Fruit fly (Drosophila melanogaster) whole organism, embryonic: Measurements from ENCODE around the gene CG13893.

Experiments used
- Adf1 ChIP-seq: fragments of 200-800 bp; sonication (Bioruptor generic); IDR thresholded peaks from 2 replicates; pipeline ENCODE4 v1.3.6; 2022; ENCODE audit warnings: missing biosample characterization, missing genetic modification characterization
- Aef1 ChIP-seq: fragments of 200-800 bp; sonication (Bioruptor generic); IDR thresholded peaks from 3 replicates; pipeline ENCODE4 v1.3.6; 2022; ENCODE audit warnings: missing biosample characterization, missing genetic modification characterization
- Atf6 ChIP-seq: fragments of 200-800 bp; sonication (Bioruptor generic); IDR thresholded peaks from 2 replicates; pipeline ENCODE4 v1.3.6; 2022; ENCODE audit warnings: missing biosample characterization, missing genetic modification characterization
- BEAF-32 ChIP-seq: fragments of 200-800 bp; sonication (Bioruptor generic); optimal IDR thresholded peaks from 3 replicates; lab custom pipeline; 2017; ENCODE audit warnings: missing biosample characterization, missing genetic modification characterization, mild to moderate bottlenecking, moderate library complexity, missing genetic modification reagents
- CG10274 ChIP-seq: fragments of 200-800 bp; sonication (Bioruptor generic); optimal IDR thresholded peaks from 3 replicates; lab custom pipeline; 2017; ENCODE audit warnings: missing biosample characterization, mild to moderate bottlenecking, missing genetic modification characterization
- CG10321 ChIP-seq: fragments of 200-800 bp; sonication (Bioruptor generic); IDR thresholded peaks from 2 replicates; pipeline ENCODE4 v1.3.6; 2022; ENCODE audit warnings: missing biosample characterization, missing genetic modification characterization
- CG12104 ChIP-seq: fragments of 200-800 bp; sonication (Bioruptor generic); optimal IDR thresholded peaks from 3 replicates; lab custom pipeline; 2016; ENCODE audit warnings: missing biosample characterization, missing genetic modification characterization
- CG12155 ChIP-seq: fragments of 200-800 bp; sonication (Bioruptor generic); optimal IDR thresholded peaks from 3 replicates; lab custom pipeline; 2016; ENCODE audit warnings: missing biosample characterization, missing genetic modification characterization
- CG12769 ChIP-seq: fragments of 200-800 bp; sonication (Bioruptor generic); optimal IDR thresholded peaks from 2 replicates; lab custom pipeline; 2019; ENCODE audit warnings: missing biosample characterization, mild to moderate bottlenecking, missing genetic modification characterization, moderate library complexity
- CG16779 ChIP-seq: fragments of 200-800 bp; sonication (Bioruptor generic); IDR thresholded peaks from 2 replicates; pipeline ENCODE4 v1.3.6; 2022; ENCODE audit warnings: missing biosample characterization, missing genetic modification characterization
- CG16813 ChIP-seq: fragments of 200-800 bp; sonication (Bioruptor generic); IDR thresholded peaks from 3 replicates; pipeline ENCODE4 v1.3.6; 2022; ENCODE audit warnings: missing biosample characterization, missing genetic modification characterization; ENCODE audit not compliant: partially characterized antibody
- CG16815 ChIP-seq: fragments of 200-800 bp; sonication (Bioruptor generic); optimal IDR thresholded peaks from 3 replicates; lab custom pipeline; 2017; ENCODE audit warnings: missing biosample characterization, mild to moderate bottlenecking, missing genetic modification characterization
- CG17385 ChIP-seq: fragments of 200-800 bp; sonication (Bioruptor generic); optimal IDR thresholded peaks from 3 replicates; lab custom pipeline; 2018; ENCODE audit warnings: missing biosample characterization, mild to moderate bottlenecking, missing genetic modification characterization
- CG18476 ChIP-seq: fragments of 200-800 bp; sonication (Bioruptor generic); optimal IDR thresholded peaks from 2 replicates; lab custom pipeline; 2016; ENCODE audit warnings: missing biosample characterization, mild to moderate bottlenecking, missing genetic modification characterization
- CG31365 ChIP-seq: fragments of 200-800 bp; sonication (Bioruptor generic); optimal IDR thresholded peaks from 2 replicates; lab custom pipeline; 2018; ENCODE audit warnings: missing biosample characterization, mild to moderate bottlenecking, missing genetic modification characterization
- CG3838 ChIP-seq: fragments of 200-800 bp; sonication (Bioruptor generic); optimal IDR thresholded peaks from 3 replicates; lab custom pipeline; 2016; ENCODE audit warnings: missing biosample characterization, missing genetic modification characterization
- CG6254 ChIP-seq: fragments of 200-800 bp; sonication (Bioruptor generic); optimal IDR thresholded peaks from 3 replicates; lab custom pipeline; 2017; ENCODE audit warnings: mild to moderate bottlenecking, missing biosample characterization, missing genetic modification reagents, missing genetic modification characterization
- CG6689 ChIP-seq: fragments of 200-800 bp; sonication (Bioruptor generic); IDR thresholded peaks from 2 replicates; pipeline ENCODE4 v1.3.6; 2022; ENCODE audit warnings: missing biosample characterization, missing genetic modification characterization
- CG6765 ChIP-seq: fragments of 200-800 bp; sonication (Bioruptor generic); optimal IDR thresholded peaks from 3 replicates; lab custom pipeline; 2017; ENCODE audit warnings: missing biosample characterization, mild to moderate bottlenecking, missing genetic modification characterization
- CG6791 ChIP-seq: fragments of 200-800 bp; sonication (Bioruptor generic); IDR thresholded peaks from 3 replicates; pipeline ENCODE4 v1.3.6; 2022; ENCODE audit warnings: missing biosample characterization, missing genetic modification characterization; ENCODE audit not compliant: partially characterized antibody
- CG6854 ChIP-seq: fragments of 200-800 bp; sonication (Bioruptor generic); optimal IDR thresholded peaks from 3 replicates; lab custom pipeline; 2017; ENCODE audit warnings: missing biosample characterization, mild to moderate bottlenecking, missing genetic modification characterization
- CG8924 ChIP-seq: fragments of 200-800 bp; optimal IDR thresholded peaks from 3 replicates; lab custom pipeline; 2019; ENCODE audit warnings: missing biosample characterization, mild to moderate bottlenecking, missing genetic modification characterization, moderate library complexity
- CG9797 ChIP-seq: fragments of 200-800 bp; sonication (Bioruptor generic); optimal IDR thresholded peaks from 3 replicates; lab custom pipeline; 2018; ENCODE audit warnings: missing biosample characterization, mild to moderate bottlenecking, missing genetic modification characterization
- CTCF ChIP-seq: fragments of 200-800 bp; sonication (Bioruptor generic); optimal IDR thresholded peaks from 2 replicates; lab custom pipeline; 2017; ENCODE audit warnings: missing biosample characterization, mild to moderate bottlenecking, missing genetic modification characterization, moderate library complexity
- D19B ChIP-seq: fragments of 200-800 bp; sonication (Bioruptor generic); optimal IDR thresholded peaks from 2 replicates; lab custom pipeline; 2017; ENCODE audit warnings: missing biosample characterization, mild to moderate bottlenecking, missing genetic modification characterization
- E2f2 ChIP-seq: fragments of 200-800 bp; sonication (Bioruptor generic); IDR thresholded peaks from 2 replicates; pipeline ENCODE4 v1.3.6; 2022; ENCODE audit warnings: missing biosample characterization, missing genetic modification characterization
- ERR ChIP-seq: fragments of 200-800 bp; sonication (Bioruptor generic); optimal IDR thresholded peaks from 2 replicates; lab custom pipeline; 2016; ENCODE audit warnings: missing biosample characterization, missing genetic modification characterization
- Hr51 ChIP-seq, 2 experiments: fragments of 200-800 bp; sonication (Bioruptor generic); optimal IDR thresholded peaks; 2 replicates in 1 of 2; 3 replicates in 1 of 2; lab custom pipeline; 2016 to 2018; ENCODE audit warnings: missing biosample characterization in 2 of 2, missing genetic modification characterization in 2 of 2, mild to moderate bottlenecking in 1 of 2, moderate library complexity in 1 of 2
- MTF-1 ChIP-seq: fragments of 200-800 bp; sonication (Bioruptor generic); optimal IDR thresholded peaks from 2 replicates; lab custom pipeline; 2018; ENCODE audit warnings: missing biosample characterization, mild to moderate bottlenecking, missing genetic modification characterization, borderline replicate concordance
- Rx ChIP-seq: fragments of 200-800 bp; sonication (Bioruptor generic); IDR thresholded peaks from 2 replicates; pipeline ENCODE4 v1.3.6; 2022; ENCODE audit warnings: missing biosample characterization, missing genetic modification characterization
- Scr ChIP-seq: fragments of 200-800 bp; sonication (Bioruptor generic); IDR thresholded peaks from 2 replicates; pipeline ENCODE4 v1.3.6; 2022; ENCODE audit warnings: missing biosample characterization, missing genetic modification characterization; ENCODE audit not compliant: partially characterized antibody
- Sry-β ChIP-seq: fragments of 200-800 bp; sonication (Bioruptor generic); optimal IDR thresholded peaks from 2 replicates; lab custom pipeline; 2018; ENCODE audit warnings: missing biosample characterization, mild to moderate bottlenecking, missing genetic modification characterization, moderate library complexity
- Usf ChIP-seq: fragments of 200-800 bp; sonication (Bioruptor generic); optimal IDR thresholded peaks from 2 replicates; lab custom pipeline; 2017; ENCODE audit warnings: missing genotype, missing biosample characterization, missing genetic modification characterization
- Xrp1 ChIP-seq: fragments of 200-800 bp; sonication (Bioruptor generic); IDR thresholded peaks from 2 replicates; pipeline ENCODE4 v1.3.6; 2022; ENCODE audit warnings: missing biosample characterization, missing genetic modification characterization
- ab ChIP-seq: fragments of 200-800 bp; sonication (Bioruptor generic); optimal IDR thresholded peaks from 2 replicates; lab custom pipeline; 2016; ENCODE audit warnings: missing biosample characterization, missing genetic modification characterization
- bigmax ChIP-seq: fragments of 200-800 bp; sonication (Bioruptor generic); optimal IDR thresholded peaks from 2 replicates; lab custom pipeline; 2018; ENCODE audit warnings: missing biosample characterization, mild to moderate bottlenecking, missing genetic modification characterization
- ewg ChIP-seq: fragments of 200-800 bp; sonication (Bioruptor generic); optimal IDR thresholded peaks from 3 replicates; lab custom pipeline; 2017; ENCODE audit warnings: mild to moderate bottlenecking, missing biosample characterization, missing genetic modification reagents, missing genetic modification characterization
- eyg ChIP-seq: fragments of 200-800 bp; sonication (Bioruptor generic); optimal IDR thresholded peaks from 3 replicates; lab custom pipeline; 2016; ENCODE audit warnings: missing biosample characterization, missing genetic modification characterization
- fd102C ChIP-seq: fragments of 200-800 bp; sonication (Bioruptor generic); optimal IDR thresholded peaks from 2 replicates; lab custom pipeline; 2018; ENCODE audit warnings: missing biosample characterization, mild to moderate bottlenecking, missing genetic modification characterization, moderate library complexity
- fru ChIP-seq: fragments of >200 bp; optimal IDR thresholded peaks from 2 replicates; lab custom pipeline; 2017
- gce ChIP-seq: fragments of 200-800 bp; sonication (Bioruptor generic); IDR thresholded peaks from 3 replicates; pipeline ENCODE4 v1.3.6; 2022; ENCODE audit warnings: missing biosample characterization, missing genetic modification characterization
- gcm ChIP-seq: fragments of 200-800 bp; sonication (Bioruptor generic); optimal IDR thresholded peaks from 2 replicates; lab custom pipeline; 2019; ENCODE audit warnings: missing biosample characterization, mild to moderate bottlenecking, missing genetic modification characterization, moderate library complexity
- mam ChIP-seq: fragments of 200-800 bp; sonication (Bioruptor generic); optimal IDR thresholded peaks from 3 replicates; lab custom pipeline; 2016; ENCODE audit warnings: missing biosample characterization, missing genetic modification characterization
- mirr ChIP-seq: fragments of 200-800 bp; sonication (Bioruptor generic); optimal IDR thresholded peaks from 3 replicates; lab custom pipeline; 2018; ENCODE audit warnings: missing biosample characterization, mild to moderate bottlenecking, missing genetic modification characterization
- nom ChIP-seq: fragments of 200-800 bp; sonication (Bioruptor generic); optimal IDR thresholded peaks from 2 replicates; lab custom pipeline; 2017; ENCODE audit warnings: missing biosample characterization, missing genetic modification characterization, mild to moderate bottlenecking, moderate library complexity, missing genetic modification reagents
- pan ChIP-seq, 4 experiments: fragments of >200 bp in 3 of 4; fragments of 200-800 bp in 1 of 4; sonication (Bioruptor generic) in 1 of 4; optimal IDR thresholded peaks in 3 of 4; IDR thresholded peaks in 1 of 4; 2 replicates each; pipeline versions ENCODE4 v1.3.6 to Lab custom; 2017 to 2022; ENCODE audit warnings: missing biosample characterization in 2 of 4, missing genetic modification characterization in 2 of 4, mixed read lengths in 1 of 4
- repo ChIP-seq: fragments of 200-800 bp; sonication (Bioruptor generic); optimal IDR thresholded peaks from 2 replicates; lab custom pipeline; 2016; ENCODE audit warnings: missing biosample characterization, missing genetic modification characterization
- rib ChIP-seq: fragments of 200-800 bp; sonication (Bioruptor generic); IDR thresholded peaks from 2 replicates; pipeline ENCODE4 v1.3.6; 2022; ENCODE audit warnings: missing biosample characterization, missing genetic modification characterization
- ro ChIP-seq: fragments of 200-800 bp; sonication (Bioruptor generic); IDR thresholded peaks from 2 replicates; pipeline ENCODE4 v1.3.6; 2022; ENCODE audit warnings: missing biosample characterization, missing genetic modification characterization
- run ChIP-seq: fragments of 200-800 bp; sonication (Bioruptor generic); optimal IDR thresholded peaks from 3 replicates; lab custom pipeline; 2018; ENCODE audit warnings: missing biosample characterization, mild to moderate bottlenecking, missing genetic modification characterization
- sug ChIP-seq: fragments of 200-800 bp; optimal IDR thresholded peaks from 2 replicates; lab custom pipeline; 2019; ENCODE audit warnings: missing biosample characterization, mild to moderate bottlenecking, missing genetic modification characterization, moderate library complexity

CG13893 gene

DNA sequence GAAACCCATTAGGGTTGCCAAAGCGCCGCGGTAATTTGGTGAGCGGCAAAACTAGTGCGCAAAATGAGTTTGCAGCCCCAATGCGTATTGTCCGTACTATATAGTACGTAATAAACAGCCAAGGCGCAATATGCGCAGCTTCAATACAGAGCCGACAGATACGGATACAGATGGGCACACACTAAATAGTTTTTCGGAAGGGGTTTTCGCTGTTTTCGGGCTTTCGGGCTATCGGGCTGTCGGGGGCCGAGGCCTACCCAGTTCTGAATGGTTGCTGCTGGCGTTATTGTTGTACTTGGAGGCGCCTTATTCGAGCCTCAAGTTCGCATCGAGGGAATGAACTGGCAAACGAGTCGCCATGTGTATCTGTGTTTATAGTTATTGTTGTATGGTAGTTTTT lies 26.9 kb upstream of the CG13893 start (continued):
- TF ChIP-seq CG6765 (no peak), CG12104 (no peak), mirr (GFP tag; lab: Kevin White, UChicago) (peak; percentile 62), MTF-1 (no peak), CG10321 (GFP tag; lab: Robert Waterston, UW) (no peak), ab (no peak), Xrp1 (GFP tag; lab: Robert Waterston, UW) (no peak), CG6689 (GFP tag; lab: Robert Waterston, UW) (no peak), ERR (no peak), rib (GFP tag; lab: Robert Waterston, UW) (0 out of 2 replicates have a peak, but pooled peaks have one; percentile 19), ro (no peak), CG8924 (tag; lab: Kevin White, UChicago) (no peak), D19B (no peak), sug (peak; percentile 49), CG6791 (GFP tag; lab: Robert Waterston, UW) (no peak), CG31365 (tag; lab: Kevin White, UChicago) (no peak), CG18476 (GFP tag; lab: Kevin White, UChicago) (no peak), Hr51 (GFP tag; optimal IDR thresholded peaks at IDR 0.05; lab: Kevin White, UChicago) (no peak), Usf (no peak), CG9797 (GFP tag; lab: Kevin White, UChicago) (no peak), CG12155 (no peak), fd102C (GFP tag; lab: Kevin White, UChicago) (no peak), CG6254 (GFP tag; lab: Kevin White, UChicago) (no peak), CG16813 (no peak), CTCF (GFP tag; lab: Kevin White, UChicago) (no peak), CG17385 (no peak), run (tag; lab: Kevin White, UChicago) (no peak), Atf6 (GFP tag; lab: Robert Waterston, UW) (no peak), Aef1 (0 out of 3 replicates have a peak, but pooled peaks have one; percentile 21), nom (GFP tag; lab: Kevin White, UChicago) (no peak), bigmax (GFP tag; lab: Kevin White, UChicago) (no peak), Scr (GFP tag; lab: Robert Waterston, UW) (no peak), Rx (GFP tag; lab: Robert Waterston, UW) (no peak), ewg (no peak), Adf1 (GFP tag; lab: Robert Waterston, UW) (peak; percentile 48; the same call in 1 of the 2 replicates), CG16815 (GFP tag; lab: Kevin White, UChicago) (no peak), repo (GFP tag; lab: Kevin White, UChicago) (no peak), CG10274 (no peak), fru (no peak), CG3838 (GFP tag; lab: Kevin White, UChicago) (no peak), CG16779 (GFP tag; lab: Robert Waterston, UW) (no peak), BEAF-32 (GFP tag; lab: Kevin White, UChicago) (no peak), E2f2 (GFP tag; lab: Robert Waterston, UW) (peak; percentile 17; the same call in 1 of the 2 replicates), gcm (no peak), gce (GFP tag; lab: Robert Waterston, UW) (no peak), pan (optimal IDR thresholded peaks at IDR 0.05; lab: Kevin White, UChicago) (no peak), pan (GFP tag; optimal IDR thresholded peaks at IDR 0.05 in 1 of 2, IDR thresholded peaks at IDR 0.05 in 1 of 2) (peak in 1 of 2 experiments; percentile 28), Sry-β (GFP tag; lab: Kevin White, UChicago) (no peak), CG12769 (tag; lab: Kevin White, UChicago) (peak; percentile 45), eyg (GFP tag; lab: Kevin White, UChicago) (no peak), mam (GFP tag; lab: Kevin White, UChicago) (no peak), CG6854 (GFP tag; lab: Kevin White, UChicago) (no peak)
